Worm (Caenorhabditis elegans) whole organism, L1 larva: Measurements from ENCODE around the gene R10H10.7.

Experiments used
- alr-1 ChIP-seq: fragments of 200-800 bp; sonication (Bioruptor generic); optimal IDR thresholded peaks from 2 replicates; lab custom pipeline; 2018; ENCODE audit warnings: borderline replicate concordance, mild to moderate bottlenecking, missing genetic modification characterization, missing compliant biosample characterization
- aly-2 ChIP-seq: fragments of 150-350 bp; optimal IDR thresholded peaks from 2 replicates; lab custom pipeline; 2014; ENCODE audit warnings: missing biosample characterization, missing genetic modification characterization
- ceh-88 ChIP-seq: fragments of 200-800 bp; sonication (Bioruptor generic); IDR thresholded peaks from 2 replicates; pipeline ENCODE4 v1.3.6; 2022; ENCODE audit warnings: missing genetic modification characterization, missing compliant biosample characterization
- ceh-90 ChIP-seq: sonication (generic microtip); optimal IDR thresholded peaks from 2 replicates; lab custom pipeline; 2016; ENCODE audit warnings: missing genetic modification characterization, missing compliant biosample characterization
- ces-1 ChIP-seq: fragments of 150-350 bp; optimal IDR thresholded peaks from 2 replicates; lab custom pipeline; 2014; ENCODE audit warnings: missing biosample characterization, missing genetic modification reagents, missing genetic modification characterization
- dsc-1 ChIP-seq: sonication (generic microtip); optimal IDR thresholded peaks from 2 replicates; lab custom pipeline; 2016; ENCODE audit warnings: mild to moderate bottlenecking, missing genetic modification characterization, missing compliant biosample characterization
- efl-1 ChIP-seq, 4 experiments: fragments of 150-350 bp; optimal IDR thresholded peaks in 3 of 4; peaks in 1 of 4; 1 replicate in 1 of 4; 2 replicates in 3 of 4; lab custom pipeline; 2014; ENCODE audit warnings: missing biosample characterization in 2 of 4, missing genetic modification characterization in 2 of 4, missing genetic modification reagents in 2 of 4
- efl-3 ChIP-seq: fragments of 200-800 bp; sonication (Bioruptor generic); optimal IDR thresholded peaks from 2 replicates; lab custom pipeline; 2018; ENCODE audit warnings: mild to moderate bottlenecking, missing genetic modification characterization, missing compliant biosample characterization
- egl-13 ChIP-seq: sonication (generic microtip); optimal IDR thresholded peaks from 2 replicates; lab custom pipeline; 2016; ENCODE audit warnings: missing genotype, missing genetic modification reagents, missing genetic modification characterization, missing compliant biosample characterization
- elt-2 ChIP-seq: sonication (generic microtip); optimal IDR thresholded peaks from 2 replicates; lab custom pipeline; 2016; ENCODE audit warnings: missing genetic modification characterization, mild to moderate bottlenecking, inconsistent platforms, missing compliant biosample characterization, missing genetic modification reagents
- ets-5 ChIP-seq: fragments of 200-800 bp; sonication (Bioruptor generic); IDR thresholded peaks from 2 replicates; pipeline ENCODE4 v1.3.6; 2022; ENCODE audit warnings: missing genetic modification characterization, missing compliant biosample characterization
- fkh-10 ChIP-seq: sonication (generic microtip); optimal IDR thresholded peaks from 2 replicates; lab custom pipeline; 2017; ENCODE audit warnings: missing biosample characterization, missing genetic modification reagents, missing genetic modification characterization
- hlh-17 ChIP-seq: fragments of 200-800 bp; sonication (Bioruptor generic); optimal IDR thresholded peaks from 2 replicates; lab custom pipeline; 2018; ENCODE audit warnings: missing genetic modification characterization, mild to moderate bottlenecking, missing compliant biosample characterization, moderate library complexity, borderline replicate concordance
- irx-1 ChIP-seq: sonication (generic microtip); optimal IDR thresholded peaks from 2 replicates; lab custom pipeline; 2016; ENCODE audit warnings: missing genetic modification characterization, missing compliant biosample characterization
- lin-14 ChIP-seq: fragments of 200-800 bp; sonication (Bioruptor generic); optimal IDR thresholded peaks from 2 replicates; lab custom pipeline; 2018; ENCODE audit warnings: mild to moderate bottlenecking, missing genetic modification characterization, moderate library complexity, missing compliant biosample characterization
- lin-15B ChIP-seq: fragments of 150-350 bp; sonication (generic microtip); optimal IDR thresholded peaks from 3 replicates; lab custom pipeline; 2014; ENCODE audit warnings: missing biosample characterization, missing genetic modification characterization
- lin-35 ChIP-seq, 2 experiments: fragments of 150-350 bp; optimal IDR thresholded peaks; 2 replicates each; lab custom pipeline; 2014; ENCODE audit warnings: missing biosample characterization in 2 of 2, missing genetic modification characterization in 2 of 2, missing genetic modification reagents in 2 of 2
- lir-3 ChIP-seq: sonication (generic microtip); optimal IDR thresholded peaks from 2 replicates; lab custom pipeline; 2016; ENCODE audit warnings: mild to moderate bottlenecking, missing genetic modification characterization, moderate library complexity, missing compliant biosample characterization; ENCODE audit not compliant: poor library complexity
- mdl-1 ChIP-seq, 2 experiments: fragments of 150-350 bp; optimal IDR thresholded peaks; 2 replicates each; lab custom pipeline; 2014 to 2017; ENCODE audit warnings: missing biosample characterization in 2 of 2, missing genetic modification characterization in 2 of 2, inconsistent platforms in 1 of 2
- mef-2 ChIP-seq: fragments of 150-350 bp; optimal IDR thresholded peaks from 2 replicates; lab custom pipeline; 2014; ENCODE audit warnings: missing biosample characterization, missing genetic modification characterization
- nhr-11 ChIP-seq: fragments of 150-350 bp; optimal IDR thresholded peaks from 2 replicates; lab custom pipeline; 2014; ENCODE audit warnings: missing biosample characterization, missing genetic modification characterization
- nhr-12 ChIP-seq: sonication (generic microtip); optimal IDR thresholded peaks from 2 replicates; lab custom pipeline; 2017; ENCODE audit warnings: missing biosample characterization, missing genetic modification characterization
- nhr-19 ChIP-seq: fragments of 200-800 bp; sonication (Bioruptor generic); conservative IDR thresholded peaks from 2 replicates; pipeline ENCODE4 v1.3.6; 2022; ENCODE audit warnings: missing genetic modification characterization, missing compliant biosample characterization
- nhr-237 ChIP-seq: fragments of 150-350 bp; optimal IDR thresholded peaks from 2 replicates; lab custom pipeline; 2014; ENCODE audit warnings: missing biosample characterization, missing genetic modification characterization
- nhr-28 ChIP-seq: fragments of 150-350 bp; optimal IDR thresholded peaks from 2 replicates; lab custom pipeline; 2014; ENCODE audit warnings: missing biosample characterization, missing genetic modification characterization
- nhr-76 ChIP-seq: sonication (generic microtip); optimal IDR thresholded peaks from 2 replicates; lab custom pipeline; 2017; ENCODE audit warnings: missing biosample characterization, missing genetic modification characterization
- nhr-85 ChIP-seq: sonication (generic microtip); peaks from one replicate; lab custom pipeline; 2016; ENCODE audit warnings: missing genetic modification characterization, inconsistent platforms, missing compliant biosample characterization
- sox-4 ChIP-seq: sonication (generic microtip); optimal IDR thresholded peaks from 2 replicates; lab custom pipeline; 2016; ENCODE audit warnings: missing genetic modification characterization, missing compliant biosample characterization
- sptf-1 ChIP-seq: fragments of 150-350 bp; optimal IDR thresholded peaks from 2 replicates; lab custom pipeline; 2014; ENCODE audit warnings: missing biosample characterization, missing genetic modification characterization
- sup-37 ChIP-seq: fragments of 200-800 bp; sonication (Bioruptor generic); optimal IDR thresholded peaks from 2 replicates; lab custom pipeline; 2018; ENCODE audit warnings: mild to moderate bottlenecking, missing genetic modification characterization, missing compliant biosample characterization
- swsn-7 ChIP-seq: sonication (generic microtip); optimal IDR thresholded peaks from 2 replicates; lab custom pipeline; 2016; ENCODE audit warnings: missing genetic modification characterization, missing compliant biosample characterization
- tlp-1 ChIP-seq: fragments of 150-350 bp; optimal IDR thresholded peaks from 2 replicates; lab custom pipeline; 2014; ENCODE audit warnings: missing biosample characterization, missing genetic modification characterization
- unc-130 ChIP-seq: fragments of 150-350 bp; optimal IDR thresholded peaks from 2 replicates; lab custom pipeline; 2017; ENCODE audit warnings: missing biosample characterization, missing genetic modification characterization, inconsistent platforms
- unc-86 ChIP-seq: sonication (generic microtip); optimal IDR thresholded peaks from 2 replicates; lab custom pipeline; 2016; ENCODE audit warnings: missing genetic modification characterization, missing compliant biosample characterization
- xbp-1 ChIP-seq: sonication (generic microtip); optimal IDR thresholded peaks from 2 replicates; lab custom pipeline; 2016; ENCODE audit warnings: missing genetic modification characterization, missing compliant biosample characterization
- zip-4 ChIP-seq: fragments of 200-800 bp; sonication (Bioruptor generic); optimal IDR thresholded peaks from 2 replicates; lab custom pipeline; 2018; ENCODE audit warnings: mild to moderate bottlenecking, missing genetic modification characterization, moderate library complexity, missing compliant biosample characterization
- ztf-11 ChIP-seq, 2 experiments: sonication (generic microtip); optimal IDR thresholded peaks; 2 replicates each; lab custom pipeline; 2016 to 2017; ENCODE audit warnings: missing genetic modification characterization in 2 of 2, missing biosample characterization in 1 of 2, missing compliant biosample characterization in 1 of 2

Gene R10H10.7

DNA sequence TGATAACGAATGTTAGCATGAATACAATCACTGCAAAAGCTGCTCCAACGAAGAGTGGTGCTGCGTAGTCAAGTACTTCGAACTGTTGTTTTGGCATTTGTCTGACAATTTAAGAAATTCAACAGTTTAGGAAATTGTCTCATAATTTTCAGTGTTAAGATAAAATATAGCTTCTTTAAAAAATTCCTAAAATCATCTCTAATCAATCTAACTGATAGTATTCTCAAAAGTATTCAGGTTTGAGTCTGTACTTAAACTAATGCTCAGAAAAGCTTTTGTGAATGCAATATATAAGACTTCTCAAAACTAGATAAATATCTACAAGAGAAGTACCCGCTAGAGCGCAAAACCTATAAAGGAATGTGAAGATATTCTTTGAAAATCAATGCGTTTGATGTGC is 18.9 kb downstream of the R10H10.7 start, which contains the start of gene R10H10.4:
R10H10.4 (minus strand) TSS at position 101 of the 400 bp plus-strand sequence.
- no peak for TF ChIP-seq sup-37
- no peak for TF ChIP-seq irx-1 (tag; lab: Kevin White, UChicago)
- no peak for TF ChIP-seq ets-5 (GFP tag; lab: Robert Waterston, UW)
- no peak for TF ChIP-seq nhr-28 (tag; lab: Kevin White, UChicago)
- no peak for TF ChIP-seq sox-4 (tag; lab: Kevin White, UChicago)
- TF ChIP-seq lin-14 (GFP tag; lab: Kevin White, UChicago), result no peak
- no peak for TF ChIP-seq mef-2 (tag; lab: Kevin White, UChicago)
- no peak for TF ChIP-seq unc-86 (tag; lab: Kevin White, UChicago)
- no peak for TF ChIP-seq ces-1 (GFP tag; lab: Kevin White, UChicago)
- no peak for TF ChIP-seq unc-130 (tag; lab: Kevin White, UChicago)
- no peak for TF ChIP-seq efl-3 (GFP tag; lab: Kevin White, UChicago)
- TF ChIP-seq lin-35 (GFP tag; optimal IDR thresholded peaks at IDR 0.05; lab: Kevin White, UChicago), result no peak
- TF ChIP-seq, all 84 proteins: peak for 0

DNA sequence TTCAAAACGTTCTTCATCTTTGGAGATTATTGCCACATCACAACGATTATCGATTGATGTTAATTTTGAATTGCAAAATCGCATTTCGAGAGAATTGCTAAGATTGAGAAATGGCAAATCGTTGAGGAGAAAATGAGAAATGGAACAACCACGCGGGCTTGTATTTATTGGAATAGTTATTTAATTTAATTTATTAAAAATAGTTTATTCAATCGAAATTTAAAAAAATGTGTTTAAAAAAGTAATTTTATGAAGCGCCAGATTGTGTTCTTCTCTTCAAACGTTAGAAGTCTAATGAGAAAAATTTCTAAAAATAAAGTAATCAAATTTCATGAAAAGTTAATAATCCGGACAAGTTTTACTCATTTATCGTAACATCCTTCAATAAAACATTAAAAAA is 21.9 kb downstream of the R10H10.7 start, which contains the start of gene spe-26:
spe-26 (minus strand) TSS at position 101 of the 400 bp plus-strand sequence.
- TF ChIP-seq irx-1 (tag; lab: Kevin White, UChicago), result no peak
- no peak for TF ChIP-seq nhr-237 (tag; lab: Kevin White, UChicago)
- TF ChIP-seq ztf-11 (tag; optimal IDR thresholded peaks at IDR 0.05; lab: Kevin White, UChicago), result no peak
- no peak for TF ChIP-seq nhr-12 (tag; lab: Kevin White, UChicago)
- no peak for TF ChIP-seq zip-4
- TF ChIP-seq ceh-88, result no peak
- TF ChIP-seq sup-37, result no peak
- no peak for TF ChIP-seq swsn-7 (tag; lab: Kevin White, UChicago)
- no peak for TF ChIP-seq mdl-1 (tag; optimal IDR thresholded peaks at IDR 0.05; lab: Kevin White, UChicago)
- TF ChIP-seq tlp-1 (tag; lab: Kevin White, UChicago), result no peak
- no peak for TF ChIP-seq lin-15B (tag; lab: Kevin White, UChicago)
- TF ChIP-seq lir-3 (tag; lab: Kevin White, UChicago), result no peak
- TF ChIP-seq elt-2 (tag; lab: Kevin White, UChicago), result no peak
- TF ChIP-seq dsc-1 (tag; lab: Kevin White, UChicago), result no peak
- no peak for TF ChIP-seq fkh-10 (GFP tag; lab: Kevin White, UChicago)

DNA sequence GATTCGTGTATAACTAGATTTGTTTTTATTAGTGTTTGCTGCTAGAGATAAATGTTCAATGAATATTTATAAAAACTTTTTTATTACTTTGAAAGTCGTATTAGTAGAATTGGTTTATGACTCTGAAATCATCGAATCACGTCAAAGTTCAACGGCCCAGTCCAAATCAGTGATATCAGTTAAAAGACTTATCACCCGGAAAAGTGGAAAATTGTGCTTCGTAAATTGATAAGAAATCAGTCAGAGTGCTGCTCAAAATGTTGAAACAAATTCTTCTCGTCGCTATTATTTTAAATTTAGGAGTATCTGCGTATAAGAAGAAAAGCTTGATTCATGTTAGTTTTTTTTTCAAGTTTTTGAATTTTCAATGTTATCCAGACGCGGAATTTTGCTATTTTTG is 25.5 kb downstream of the R10H10.7 start, which contains the start of gene R10H10.3:
R10H10.3 (plus strand) TSS at position 243 of the 400 bp plus-strand sequence.
- TF ChIP-seq efl-1 (optimal IDR thresholded peaks at IDR 0.05; lab: Kevin White, UChicago), result no peak
- no peak for TF ChIP-seq efl-1 (GFP tag; optimal IDR thresholded peaks at IDR 0.05 in 1 of 2; lab: Kevin White, UChicago)
- no peak for TF ChIP-seq xbp-1 (tag; lab: Kevin White, UChicago)
- TF ChIP-seq elt-2 (tag; lab: Kevin White, UChicago), result peak; percentile 43

DNA sequence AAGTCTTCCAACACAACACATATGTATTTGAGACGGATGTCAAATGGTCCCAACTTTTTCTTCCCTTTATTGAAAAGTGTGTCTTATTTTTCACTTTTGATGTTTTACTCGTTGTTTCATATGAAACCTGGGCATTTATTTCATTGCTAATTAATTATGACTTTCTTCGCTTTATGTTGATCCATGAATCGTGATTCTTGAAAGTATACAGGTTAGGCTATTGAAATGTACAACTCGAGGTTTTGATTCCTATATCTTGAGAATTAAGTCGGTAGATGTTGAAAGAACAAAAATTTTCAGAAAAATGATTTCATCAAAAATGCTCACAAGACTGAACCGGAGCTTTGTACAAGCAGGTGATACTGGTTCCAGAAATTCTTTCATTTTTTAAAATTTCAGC is 26.6 kb downstream of the R10H10.7 start, which contains the start of gene nfu-1:
nfu-1 (plus strand) TSS at position 301 of the 400 bp plus-strand sequence.
- no peak for TF ChIP-seq alr-1 (tag; lab: Kevin White, UChicago)
- peak; percentile 27 for TF ChIP-seq aly-2 (tag; lab: Kevin White, UChicago)

DNA sequence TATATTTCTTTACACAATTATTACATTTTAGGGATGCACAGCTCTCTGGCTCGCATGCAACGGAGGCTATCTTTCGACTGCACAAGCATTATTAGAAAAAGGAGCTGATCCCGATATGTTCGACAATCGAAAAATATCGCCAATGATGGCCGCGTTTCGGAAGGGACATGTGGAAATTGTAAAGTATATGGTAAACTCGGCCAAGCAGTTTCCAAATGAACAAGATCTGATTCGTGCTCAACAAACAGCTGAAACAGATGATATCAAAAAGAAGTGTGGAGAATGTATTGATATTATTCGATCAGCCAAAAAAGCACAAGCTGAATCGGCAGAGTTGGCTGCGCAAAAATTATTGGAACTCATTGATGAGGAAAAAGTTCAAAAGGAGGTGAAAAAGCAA is 30.8 kb downstream of the R10H10.7 start:
- TF ChIP-seq hlh-17 (GFP tag; lab: Kevin White, UChicago) (no peak), nhr-19 (no peak)

DNA sequence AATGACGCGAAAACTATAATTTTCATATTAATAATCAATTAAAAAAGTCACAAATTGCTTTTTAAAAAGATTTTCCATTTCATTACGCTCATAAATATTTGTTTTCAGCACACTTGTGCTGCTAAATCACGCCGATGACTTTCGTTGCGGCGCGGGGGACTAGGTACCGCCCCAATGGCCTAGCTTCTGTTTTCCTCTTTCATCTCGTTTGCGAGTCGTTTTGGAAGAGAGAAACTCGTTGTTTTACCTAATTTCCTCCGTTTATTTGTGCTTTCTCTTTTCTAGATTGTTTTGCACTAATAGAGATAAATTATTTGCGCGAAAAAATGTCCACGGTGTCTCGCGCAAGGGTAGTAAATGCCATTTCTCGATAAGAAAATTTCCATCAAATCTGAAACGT is 32.7 kb downstream of the R10H10.7 start:
- TF ChIP-seq nhr-76 (tag; lab: Kevin White, UChicago) (no peak), ztf-11 (tag; optimal IDR thresholded peaks at IDR 0.05; lab: Kevin White, UChicago) (no peak), unc-130 (tag; lab: Kevin White, UChicago) (no peak), nhr-11 (no peak), sptf-1 (tag; lab: Kevin White, UChicago) (no peak), nhr-85 (no peak), egl-13 (no peak), efl-1 (optimal IDR thresholded peaks at IDR 0.05; lab: Kevin White, UChicago) (no peak), efl-1 (GFP tag; optimal IDR thresholded peaks at IDR 0.05 in 1 of 2; lab: Kevin White, UChicago) (peak in 1 of 2 experiments; percentile 81), aly-2 (tag; lab: Kevin White, UChicago) (peak; percentile 5), mef-2 (tag; lab: Kevin White, UChicago) (no peak), ceh-90 (tag; lab: Kevin White, UChicago) (peak; percentile 14), sup-37 (no peak)
